Worm (Caenorhabditis elegans) whole organism, L3 larva: Measurements from ENCODE around the gene zer-1.
A peak's percentile ranks its signal among the peaks of the same experiment; 100 is the strongest.

Source experiments
- R02D3.7 ChIP-seq: fragments of 150-350 bp; optimal IDR thresholded peaks from 2 replicates; lab custom pipeline; 2014; ENCODE audit warnings: missing biosample characterization, missing genetic modification characterization
- ZK546.5 ChIP-seq: sonication (generic microtip); optimal IDR thresholded peaks from 2 replicates; lab custom pipeline; 2017; ENCODE audit warnings: missing biosample characterization, missing genetic modification characterization
- aly-2 ChIP-seq: fragments of 150-350 bp; optimal IDR thresholded peaks from 2 replicates; lab custom pipeline; 2014; ENCODE audit warnings: missing biosample characterization, missing genetic modification characterization
- ama-1 ChIP-seq: fragments of 150-350 bp; optimal IDR thresholded peaks from 2 replicates; lab custom pipeline; 2018
- ceh-16 ChIP-seq: sonication (generic microtip); optimal IDR thresholded peaks from 2 replicates; lab custom pipeline; 2017; ENCODE audit warnings: missing biosample characterization, missing genetic modification characterization
- ceh-28 ChIP-seq: fragments of 150-350 bp; optimal IDR thresholded peaks from 2 replicates; lab custom pipeline; 2014; ENCODE audit warnings: missing biosample characterization, missing genetic modification reagents, missing genetic modification characterization
- ceh-82 ChIP-seq: fragments of 150-350 bp; optimal IDR thresholded peaks from 2 replicates; lab custom pipeline; 2014; ENCODE audit warnings: missing biosample characterization, missing genetic modification characterization
- ceh-9 ChIP-seq: sonication (generic microtip); optimal IDR thresholded peaks from 2 replicates; lab custom pipeline; 2018; ENCODE audit warnings: missing biosample characterization, missing genetic modification characterization
- daf-12 ChIP-seq: fragments of 150-350 bp; optimal IDR thresholded peaks from 2 replicates; lab custom pipeline; 2014; ENCODE audit warnings: missing biosample characterization, missing genetic modification reagents, missing genetic modification characterization
- egl-27 ChIP-seq: sonication (generic microtip); optimal IDR thresholded peaks from 4 replicates; lab custom pipeline; 2017; ENCODE audit warnings: missing biosample characterization, missing genetic modification reagents, missing genetic modification characterization
- egl-5 ChIP-seq: fragments of 150-350 bp; optimal IDR thresholded peaks from 2 replicates; lab custom pipeline; 2017; ENCODE audit warnings: missing biosample characterization, missing genetic modification reagents, missing genetic modification characterization, inconsistent platforms
- elt-1 ChIP-seq: fragments of 150-350 bp; optimal IDR thresholded peaks from 2 replicates; lab custom pipeline; 2014; ENCODE audit warnings: missing biosample characterization, missing genetic modification characterization
- elt-2 ChIP-seq: sonication (generic microtip); optimal IDR thresholded peaks from 2 replicates; lab custom pipeline; 2016; ENCODE audit warnings: missing genetic modification reagents, mild to moderate bottlenecking, missing genetic modification characterization, missing compliant biosample characterization
- elt-3 ChIP-seq, 3 experiments: fragments of 150-350 bp in 1 of 3; sonication (generic microtip) in 2 of 3; optimal IDR thresholded peaks; 2 replicates in 2 of 3; 4 replicates in 1 of 3; lab custom pipeline; 2014 to 2017; ENCODE audit warnings: missing biosample characterization in 3 of 3, missing genetic modification characterization in 3 of 3
- eor-1 ChIP-seq, 2 experiments: fragments of 150-350 bp; optimal IDR thresholded peaks; 2 replicates each; lab custom pipeline; 2014 to 2018; ENCODE audit warnings: missing biosample characterization in 2 of 2, missing genetic modification characterization in 2 of 2
- fkh-10 ChIP-seq: sonication (generic microtip); optimal IDR thresholded peaks from 2 replicates; lab custom pipeline; 2017; ENCODE audit warnings: missing biosample characterization, missing genetic modification reagents, missing genetic modification characterization
- fkh-2 ChIP-seq: fragments of 150-350 bp; optimal IDR thresholded peaks from 2 replicates; lab custom pipeline; 2014; ENCODE audit warnings: missing biosample characterization, missing genetic modification reagents, missing genetic modification characterization
- fos-1 ChIP-seq: fragments of 150-350 bp; optimal IDR thresholded peaks from 2 replicates; lab custom pipeline; 2014; ENCODE audit warnings: missing biosample characterization, missing genetic modification characterization
- hmg-11 ChIP-seq: sonication (generic microtip); optimal IDR thresholded peaks from 2 replicates; lab custom pipeline; 2016; ENCODE audit warnings: missing genetic modification characterization, missing compliant biosample characterization
- jun-1 ChIP-seq: fragments of 150-350 bp; optimal IDR thresholded peaks from 2 replicates; lab custom pipeline; 2014; ENCODE audit warnings: missing biosample characterization, missing genetic modification reagents, missing genetic modification characterization
- lin-15B ChIP-seq: fragments of 150-350 bp; optimal IDR thresholded peaks from 2 replicates; lab custom pipeline; 2014; ENCODE audit warnings: missing biosample characterization, missing genetic modification characterization
- lin-39 ChIP-seq: fragments of 150-350 bp; optimal IDR thresholded peaks from 2 replicates; lab custom pipeline; 2018; ENCODE audit warnings: missing biosample characterization, missing genetic modification reagents, missing genetic modification characterization
- lsy-12 ChIP-seq: sonication (generic microtip); optimal IDR thresholded peaks from 2 replicates; lab custom pipeline; 2016; ENCODE audit warnings: mild to moderate bottlenecking, missing genetic modification characterization, missing compliant biosample characterization
- mdl-1 ChIP-seq: fragments of 150-350 bp; optimal IDR thresholded peaks from 2 replicates; lab custom pipeline; 2014; ENCODE audit warnings: missing biosample characterization, missing genetic modification characterization
- mml-1 ChIP-seq: fragments of 150-350 bp; sonication (generic microtip); optimal IDR thresholded peaks from 3 replicates; lab custom pipeline; 2014; ENCODE audit warnings: missing biosample characterization, missing genetic modification characterization
- nfya-1 ChIP-seq: sonication (generic microtip); optimal IDR thresholded peaks from 2 replicates; lab custom pipeline; 2017; ENCODE audit warnings: missing genetic modification characterization, mild to moderate bottlenecking, missing compliant biosample characterization, antibody characterized with exemption, moderate library complexity; ENCODE audit not compliant: insufficient read depth
- nhr-11 ChIP-seq: fragments of 150-350 bp; optimal IDR thresholded peaks from 2 replicates; lab custom pipeline; 2014; ENCODE audit warnings: missing biosample characterization, missing genetic modification characterization
- nhr-12 ChIP-seq: fragments of 150-350 bp; optimal IDR thresholded peaks from 2 replicates; lab custom pipeline; 2014; ENCODE audit warnings: missing biosample characterization, missing genetic modification characterization
- nhr-23 ChIP-seq: fragments of 150-350 bp; optimal IDR thresholded peaks from 2 replicates; lab custom pipeline; 2014; ENCODE audit warnings: missing biosample characterization, missing genetic modification reagents, missing genetic modification characterization
- nhr-237 ChIP-seq: fragments of 150-350 bp; optimal IDR thresholded peaks from 2 replicates; lab custom pipeline; 2014; ENCODE audit warnings: missing biosample characterization, missing genetic modification characterization
- nhr-25 ChIP-seq: sonication (generic microtip); optimal IDR thresholded peaks from 2 replicates; lab custom pipeline; 2017; ENCODE audit warnings: missing biosample characterization, missing genetic modification characterization
- nhr-28 ChIP-seq: fragments of 150-350 bp; optimal IDR thresholded peaks from 2 replicates; lab custom pipeline; 2014; ENCODE audit warnings: missing biosample characterization, missing genetic modification characterization
- nhr-43 ChIP-seq: sonication (generic microtip); optimal IDR thresholded peaks from 2 replicates; lab custom pipeline; 2016; ENCODE audit warnings: mild to moderate bottlenecking, missing genetic modification characterization, missing compliant biosample characterization; ENCODE audit not compliant: poor library complexity, severe bottlenecking
- nhr-67 ChIP-seq: fragments of 150-350 bp; optimal IDR thresholded peaks from 2 replicates; lab custom pipeline; 2014; ENCODE audit warnings: missing biosample characterization, missing genetic modification characterization
- nhr-76 ChIP-seq: fragments of 150-350 bp; sonication (generic microtip); optimal IDR thresholded peaks from 5 replicates; lab custom pipeline; 2014; ENCODE audit warnings: missing biosample characterization, missing genetic modification characterization
- nhr-77 ChIP-seq: fragments of 150-350 bp; optimal IDR thresholded peaks from 2 replicates; lab custom pipeline; 2014; ENCODE audit warnings: missing biosample characterization, missing genetic modification characterization
- pha-4 ChIP-seq: fragments of 150-350 bp; optimal IDR thresholded peaks from 2 replicates; lab custom pipeline; 2014; ENCODE audit warnings: missing biosample characterization, missing genetic modification reagents, missing genetic modification characterization
- pqm-1 ChIP-seq: fragments of 150-350 bp; optimal IDR thresholded peaks from 2 replicates; lab custom pipeline; 2017; ENCODE audit warnings: missing biosample characterization, missing genetic modification characterization, inconsistent platforms
- sea-2 ChIP-seq: fragments of 150-350 bp; sonication (generic microtip); optimal IDR thresholded peaks from 4 replicates; lab custom pipeline; 2014; ENCODE audit warnings: missing biosample characterization, missing genetic modification reagents, missing genetic modification characterization
- skn-1 ChIP-seq: fragments of 150-350 bp; optimal IDR thresholded peaks from 2 replicates; lab custom pipeline; 2014; ENCODE audit warnings: missing biosample characterization, missing genetic modification characterization
- snpc-4 ChIP-seq: fragments of 150-350 bp; optimal IDR thresholded peaks from 2 replicates; lab custom pipeline; 2014; ENCODE audit warnings: missing biosample characterization, missing genetic modification characterization
- tbx-2 ChIP-seq: sonication (generic microtip); optimal IDR thresholded peaks from 2 replicates; lab custom pipeline; 2016; ENCODE audit warnings: mild to moderate bottlenecking, missing genetic modification characterization, missing compliant biosample characterization
- unc-39 ChIP-seq: sonication (generic microtip); optimal IDR thresholded peaks from 4 replicates; lab custom pipeline; 2017; ENCODE audit warnings: missing biosample characterization, missing genetic modification characterization
- unc-62 ChIP-seq: fragments of 150-350 bp; sonication (generic microtip); optimal IDR thresholded peaks from 4 replicates; lab custom pipeline; 2014; ENCODE audit warnings: missing biosample characterization, missing genetic modification reagents, missing genetic modification characterization
- zag-1 ChIP-seq: fragments of 150-350 bp; optimal IDR thresholded peaks from 2 replicates; lab custom pipeline; 2014; ENCODE audit warnings: missing biosample characterization, missing genetic modification characterization
- ztf-11 ChIP-seq: fragments of 150-350 bp; optimal IDR thresholded peaks from 2 replicates; lab custom pipeline; 2014; ENCODE audit warnings: missing biosample characterization, missing genetic modification characterization
- ztf-4 ChIP-seq: fragments of 150-350 bp; optimal IDR thresholded peaks from 2 replicates; lab custom pipeline; 2014; ENCODE audit warnings: missing biosample characterization, missing genetic modification characterization

zer-1 gene

ce11 chrIII:888983-889549 lies 2.5 kb upstream of the zer-1 start:
- TF ChIP-seq nfya-1 (tag; lab: Kevin White, UChicago) (peak; percentile 19), zag-1 (tag; lab: Kevin White, UChicago) (no peak), jun-1 (tag; lab: Kevin White, UChicago) (no peak)

DNA sequence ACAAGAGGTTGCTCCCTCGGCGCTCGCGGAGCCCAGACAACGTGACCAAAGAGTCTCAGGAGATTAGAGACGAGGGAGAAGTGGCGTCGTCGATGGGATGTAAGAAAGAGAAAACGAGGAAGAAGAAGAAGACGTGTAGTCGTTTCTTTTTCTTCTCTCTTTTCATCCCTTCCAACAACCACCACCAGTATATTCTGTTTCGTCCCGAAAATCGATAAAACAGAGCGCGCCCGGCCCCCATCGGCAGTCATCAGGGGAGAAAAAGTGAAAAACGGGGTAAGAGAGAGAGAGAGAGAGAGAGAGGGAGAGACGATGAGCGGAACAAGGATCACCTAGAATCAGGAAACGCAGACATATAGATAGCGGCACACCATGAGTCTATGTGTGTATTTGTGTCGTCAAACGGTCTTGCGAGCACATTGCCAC lies 1.3 kb upstream of the zer-1 start:
- TF ChIP-seq aly-2 (tag; lab: Kevin White, UChicago) (no peak), mdl-1 (tag; lab: Kevin White, UChicago) (peak; percentile 48), ama-1 (lab: Kevin White, UChicago) (peak; percentile 45), lsy-12 (tag; lab: Kevin White, UChicago) (no peak), ztf-4 (tag; lab: Kevin White, UChicago) (no peak), R02D3.7 (no peak), zag-1 (tag; lab: Kevin White, UChicago) (no peak), hmg-11 (tag; lab: Kevin White, UChicago) (peak; percentile 71), fkh-2 (tag; lab: Kevin White, UChicago) (no peak), ztf-11 (no peak), elt-3 (tag; optimal IDR thresholded peaks at IDR 0.05; lab: Kevin White, UChicago) (no peak), unc-39 (tag; lab: Kevin White, UChicago) (no peak), unc-62 (GFP tag; lab: Kevin White, UChicago) (no peak), egl-27 (peak; percentile 50), snpc-4 (tag; lab: Kevin White, UChicago) (peak; percentile 76), fkh-10 (peak; percentile 33), ceh-28 (tag; lab: Kevin White, UChicago) (peak; percentile 89), ceh-82 (tag; lab: Kevin White, UChicago) (no peak), skn-1 (tag; lab: Kevin White, UChicago) (peak; percentile 41), ceh-9 (tag; lab: Kevin White, UChicago) (no peak), elt-1 (tag; lab: Kevin White, UChicago) (no peak), jun-1 (tag; lab: Kevin White, UChicago) (peak; percentile 31), nhr-25 (tag; lab: Kevin White, UChicago) (peak; percentile 2), pha-4 (peak; percentile 46), eor-1 (tag; optimal IDR thresholded peaks at IDR 0.05; lab: Kevin White, UChicago) (no peak), nhr-11 (tag; lab: Kevin White, UChicago) (no peak), sea-2 (GFP tag; lab: Kevin White, UChicago) (peak; percentile 79), nhr-12 (tag; lab: Kevin White, UChicago) (no peak), nhr-77 (tag; lab: Kevin White, UChicago) (no peak), egl-5 (tag; lab: Kevin White, UChicago) (peak; percentile 60), pqm-1 (tag; lab: Kevin White, UChicago) (peak; percentile 8), lin-15B (tag; lab: Kevin White, UChicago) (peak; percentile 40), tbx-2 (tag; lab: Kevin White, UChicago) (peak; percentile 37), nhr-43 (tag; lab: Kevin White, UChicago) (no peak), nfya-1 (tag; lab: Kevin White, UChicago) (peak; percentile 82), daf-12 (tag; lab: Kevin White, UChicago) (no peak), fos-1 (tag; lab: Kevin White, UChicago) (no peak), nhr-67 (tag; lab: Kevin White, UChicago) (no peak), nhr-28 (no peak), nhr-23 (tag; lab: Kevin White, UChicago) (peak; percentile 60), ceh-16 (no peak), lin-39 (peak; percentile 81), nhr-76 (no peak), mml-1 (tag; lab: Kevin White, UChicago) (no peak), nhr-237 (tag; lab: Kevin White, UChicago) (no peak), ZK546.5 (tag; lab: Kevin White, UChicago) (no peak), elt-2 (tag; lab: Kevin White, UChicago) (peak; percentile 66)
